Worm (Caenorhabditis elegans) whole organism, late embryonic: Measurements from ENCODE around the gene F57B1.1.

Experiments
- ama-1 ChIP-seq: fragments of 150-350 bp; optimal IDR thresholded peaks from 2 replicates; lab custom pipeline; 2014
- ceh-48 ChIP-seq: sonication (generic microtip); optimal IDR thresholded peaks from 2 replicates; lab custom pipeline; 2016; ENCODE audit warnings: missing genetic modification characterization, inconsistent platforms, missing compliant biosample characterization
- eyg-1 ChIP-seq: sonication (generic microtip); optimal IDR thresholded peaks from 2 replicates; lab custom pipeline; 2016; ENCODE audit warnings: missing genotype, missing genetic modification characterization, missing compliant biosample characterization
- odd-2 ChIP-seq: sonication (generic microtip); optimal IDR thresholded peaks from 2 replicates; lab custom pipeline; 2017; ENCODE audit warnings: antibody characterized with exemption, mild to moderate bottlenecking, missing genetic modification characterization, missing compliant biosample characterization
- pha-4 ChIP-seq: fragments of 150-350 bp; optimal IDR thresholded peaks from 2 replicates; lab custom pipeline; 2018; ENCODE audit warnings: missing biosample characterization, missing genetic modification reagents, missing genetic modification characterization
- sox-2 ChIP-seq: fragments of 200-800 bp; sonication (Bioruptor generic); IDR thresholded peaks from 2 replicates; pipeline ENCODE4 v1.3.6; 2022; ENCODE audit warnings: missing genetic modification reagents, missing genetic modification characterization, missing compliant biosample characterization

ce11 chrV:13179986-13180591 lies 15.4 kb downstream of the F57B1.1 start, which contains the start of gene cni-1:
- no peak for TF ChIP-seq ama-1 (lab: Kevin White, UChicago)
- no peak for TF ChIP-seq eyg-1 (tag; lab: Kevin White, UChicago)
- no peak for TF ChIP-seq pha-4 (tag; lab: Kevin White, UChicago)
- no peak for TF ChIP-seq sox-2
- no peak for TF ChIP-seq odd-2
- TF ChIP-seq ceh-48: no peak
